Worm (Caenorhabditis elegans): ENCODE measurements around the gene F53E10.1.

Gene F53E10.1

DNA sequence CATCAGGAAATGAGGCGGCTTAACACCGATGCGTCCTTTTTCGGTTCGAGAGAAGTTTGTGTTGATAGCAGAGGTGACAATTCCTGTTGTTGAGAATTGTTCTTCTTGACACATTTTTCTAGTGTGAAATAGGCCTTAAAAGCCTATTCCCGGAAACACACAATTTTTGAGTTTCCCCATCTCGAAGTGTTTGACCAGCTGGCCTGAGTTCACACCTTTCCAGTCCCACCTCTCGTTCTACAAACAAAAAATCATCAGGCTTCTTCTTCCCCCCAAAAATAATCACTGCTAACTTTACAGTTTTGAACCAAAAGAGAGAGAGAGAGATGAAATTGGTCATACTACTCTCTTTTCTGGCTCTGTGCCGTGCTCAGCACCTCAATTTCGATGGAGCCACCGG, 51.5 kb downstream of the F53E10.1 start, which contains the start of gene W02G9.4:
Gene W02G9.4, plus strand, starts transcription at position 301 of the 400 bp plus-strand sequence.
- TF ChIP-seq aptf-2 (GFP tag; conservative IDR thresholded peaks at IDR 0.05), result no peak
